Worm (Caenorhabditis elegans): ENCODE measurements around the gene ttr-13.

DNA sequence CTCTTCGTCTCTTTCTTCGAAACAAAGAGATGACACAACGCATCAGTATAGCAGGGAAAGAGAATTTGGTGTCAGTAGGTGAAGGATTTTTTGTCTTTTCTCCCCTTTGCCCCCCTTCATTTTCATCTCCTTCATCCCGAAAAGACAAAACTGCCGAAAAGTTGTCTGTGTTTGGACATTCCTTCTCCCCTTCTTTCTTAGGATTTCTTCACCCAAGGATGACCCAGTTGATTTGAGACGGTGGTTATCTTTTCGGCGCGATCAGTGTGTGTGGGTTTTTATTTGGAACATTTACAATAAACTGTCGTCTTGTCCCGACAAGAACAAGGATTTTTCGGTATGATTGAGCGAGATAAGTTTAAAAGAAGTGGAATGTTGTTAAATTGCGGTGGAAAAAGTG, 25.7 kb upstream of the ttr-13 start:
- TF ChIP-seq elt-3 (tag; optimal IDR thresholded peaks at IDR 0.05), result no peak
- TF ChIP-seq ceh-82 (tag; optimal IDR thresholded peaks at IDR 0.05), result no peak
- no peak for TF ChIP-seq ztf-11 (tag; optimal IDR thresholded peaks at IDR 0.05)
- TF ChIP-seq tbx-2 (tag; optimal IDR thresholded peaks at IDR 0.05), result no peak
- TF ChIP-seq R02D3.7 (tag; optimal IDR thresholded peaks at IDR 0.05), result no peak
- TF ChIP-seq nhr-11 (tag; optimal IDR thresholded peaks at IDR 0.05), result no peak
- TF ChIP-seq ztf-4 (tag; optimal IDR thresholded peaks at IDR 0.05), result no peak

Data from whole organism, L3 larva.